Fruit fly (Drosophila melanogaster): ENCODE results near the gene Ac3.

DNA sequence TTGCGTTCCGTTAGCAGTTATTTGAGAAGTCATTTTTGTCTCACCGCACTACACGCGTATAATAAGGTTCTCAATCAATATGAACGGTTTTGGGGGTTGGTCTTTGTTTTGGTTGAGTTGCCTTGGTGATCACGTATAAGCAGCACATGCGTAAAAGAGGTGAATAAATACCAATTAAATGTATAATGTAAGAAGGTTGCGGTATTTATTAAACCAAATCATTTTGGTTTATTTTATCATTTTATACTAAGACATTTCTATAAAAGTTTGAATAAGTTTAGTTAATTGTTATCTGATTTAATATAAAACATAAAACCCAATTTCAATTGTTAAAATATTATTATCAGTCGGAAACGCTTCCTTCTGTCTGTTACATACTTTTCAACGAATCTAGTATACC, 43.1 kb upstream of the Ac3 start, which contains the start of gene nompB:
- no peak for TF ChIP-seq CG14655 (GFP tag; optimal IDR thresholded peaks at IDR 0.05)
- TF ChIP-seq CG10348 (GFP tag; IDR thresholded peaks at IDR 0.05) = no peak
- no peak for TF ChIP-seq D1 (tag; optimal IDR thresholded peaks at IDR 0.05)
- no peak for TF ChIP-seq fd96Ca (GFP tag; IDR thresholded peaks at IDR 0.05)
- TF ChIP-seq Pif1B (GFP tag; optimal IDR thresholded peaks at IDR 0.05) = no peak
- no peak for TF ChIP-seq CG12605 (GFP tag; IDR thresholded peaks at IDR 0.05)
- no peak for TF ChIP-seq gl (tag; optimal IDR thresholded peaks at IDR 0.05)
- no peak for TF ChIP-seq rn (GFP tag; IDR thresholded peaks at IDR 0.05)
- TF ChIP-seq EcR (GFP tag; optimal IDR thresholded peaks at IDR 0.05) = no peak

Data from whole organism, pupa.